Fruit fly (Drosophila melanogaster): ENCODE measurements around the gene msl-2.

Gene msl-2

DNA sequence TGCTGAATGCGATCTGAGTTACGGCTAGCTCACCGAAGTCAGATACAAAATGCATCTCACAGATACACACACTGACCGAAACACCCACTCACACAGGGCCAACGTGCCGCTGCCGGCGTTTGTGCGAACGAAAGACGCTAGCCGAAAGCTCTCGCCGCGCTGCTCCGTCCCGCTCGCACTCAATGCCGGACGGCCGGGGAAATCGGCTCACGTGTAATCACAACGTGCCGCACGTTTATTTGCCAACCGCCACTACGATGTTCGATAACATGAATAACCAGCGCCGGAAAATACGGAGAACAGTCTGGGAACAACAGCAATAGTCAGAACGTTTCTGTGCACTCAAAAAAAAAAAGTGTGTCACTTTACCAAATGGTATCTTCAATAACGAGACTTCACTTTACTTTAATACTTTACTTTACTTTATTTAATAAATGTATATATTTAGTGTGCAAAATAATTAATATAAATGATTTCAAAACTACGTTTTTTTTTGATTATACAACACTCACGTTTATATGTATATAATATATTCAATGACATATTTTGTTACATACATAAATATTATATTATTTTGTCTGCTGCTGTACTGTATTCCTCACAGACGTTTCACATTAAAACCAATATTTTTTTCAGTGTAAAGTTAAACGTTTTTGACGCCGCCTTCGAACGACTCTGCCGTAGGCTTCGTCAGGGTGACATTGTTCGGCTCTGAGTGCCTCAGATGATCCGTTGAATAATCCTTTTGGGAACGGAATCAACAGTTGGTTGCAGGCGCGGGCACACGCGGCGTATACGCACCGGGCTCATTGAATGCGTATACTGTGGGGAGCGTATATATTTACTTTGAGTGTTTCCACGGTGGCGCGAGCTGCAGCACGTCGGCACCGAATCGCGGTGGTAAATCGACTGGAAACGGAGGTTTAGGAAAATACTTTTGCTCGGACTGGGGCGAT is 41.6 kb upstream of the msl-2 start, which contains the start of gene tim:
Gene tim, minus strand, starts transcription at position 911 of the 956 bp plus-strand sequence.
- no peak for TF ChIP-seq eyg (GFP tag; optimal IDR thresholded peaks at IDR 0.05)
- TF ChIP-seq hkb (optimal IDR thresholded peaks at IDR 0.05), result no peak
- TF ChIP-seq hkb (GFP tag; IDR thresholded peaks at IDR 0.05), result peak; percentile 14; the same call in 1 of the 2 replicates
- peak; percentile 25; the same call in 1 of the 2 replicates for TF ChIP-seq CG13287 (GFP tag; IDR thresholded peaks at IDR 0.05; ENCODE audit: partially characterized antibody)
- TF ChIP-seq Deaf1 (tag; optimal IDR thresholded peaks at IDR 0.05), result peak; percentile 72
- no peak for TF ChIP-seq E2f2 (GFP tag; IDR thresholded peaks at IDR 0.05)
- TF ChIP-seq CG14710 (tag; optimal IDR thresholded peaks at IDR 0.05), result peak; percentile 39
- TF ChIP-seq CHES-1-like (GFP tag; optimal IDR thresholded peaks at IDR 0.05), result no peak
- TF ChIP-seq bsh (GFP tag; optimal IDR thresholded peaks at IDR 0.05), result peak in 1 of 2 experiments; percentile 50
- no peak for TF ChIP-seq CG1647 (GFP tag; optimal IDR thresholded peaks at IDR 0.05)
- TF ChIP-seq lmd (GFP tag; IDR thresholded peaks at IDR 0.05), result peak; percentile 43; the same call in 1 of the 2 replicates
- TF ChIP-seq PHDP (tag; optimal IDR thresholded peaks at IDR 0.05), result peak; percentile 66
- TF ChIP-seq CG13424 (tag; optimal IDR thresholded peaks at IDR 0.05), result peak; percentile 56
- TF ChIP-seq CG3407 (GFP tag; optimal IDR thresholded peaks at IDR 0.05), result peak; percentile 4
- TF ChIP-seq ewg (GFP tag; optimal IDR thresholded peaks at IDR 0.05), result peak; percentile 14
- 0 out of 2 replicates have a peak, but pooled peaks have one; percentile 16 for TF ChIP-seq Rfx (GFP tag; IDR thresholded peaks at IDR 0.05)
- TF ChIP-seq zf30C (GFP tag; optimal IDR thresholded peaks at IDR 0.05), result no peak
- TF ChIP-seq dysf (GFP tag; IDR thresholded peaks at IDR 0.05), result 0 out of 3 replicates have a peak, but pooled peaks have one; percentile 36
- 0 out of 2 replicates have a peak, but pooled peaks have one; percentile 24 for TF ChIP-seq CG42726 (GFP tag; IDR thresholded peaks at IDR 0.05; ENCODE audit: partially characterized antibody)
- TF ChIP-seq CG7745 (tag; optimal IDR thresholded peaks at IDR 0.05), result no peak
- peak; percentile 13 for TF ChIP-seq CG13775 (GFP tag; optimal IDR thresholded peaks at IDR 0.05)
- peak; percentile 66; the same call in 1 of the 2 replicates for TF ChIP-seq Adf1 (GFP tag; IDR thresholded peaks at IDR 0.05)
- TF ChIP-seq Sox102F (GFP tag; optimal IDR thresholded peaks at IDR 0.05), result peak; percentile 77
- TF ChIP-seq CG12391 (tag; optimal IDR thresholded peaks at IDR 0.05), result peak; percentile 63
- peak; percentile 20 for TF ChIP-seq Hr3 (GFP tag; optimal IDR thresholded peaks at IDR 0.05)
- peak; percentile 84 for TF ChIP-seq sens (GFP tag)
- TF ChIP-seq bbx (GFP tag; IDR thresholded peaks at IDR 0.05; ENCODE audit: partially characterized antibody), result peak; percentile 57
- TF ChIP-seq CG7556 (GFP tag; optimal IDR thresholded peaks at IDR 0.05), result peak; percentile 73
- peak; percentile 42 for TF ChIP-seq bcd (GFP tag; optimal IDR thresholded peaks at IDR 0.05)
- TF ChIP-seq caup (GFP tag; optimal IDR thresholded peaks at IDR 0.05; ENCODE audit: severe bottlenecking), result no peak
- peak; percentile 28 for TF ChIP-seq Nf-YB (GFP tag; optimal IDR thresholded peaks at IDR 0.05)
- TF ChIP-seq sr (GFP tag; IDR thresholded peaks at IDR 0.05), result peak; percentile 91
- no peak for TF ChIP-seq CG7928 (GFP tag; optimal IDR thresholded peaks at IDR 0.05)
- peak; percentile 46 for TF ChIP-seq ATbp (GFP tag; optimal IDR thresholded peaks at IDR 0.05)
- peak; percentile 16 for TF ChIP-seq CG10654 (GFP tag; optimal IDR thresholded peaks at IDR 0.05)
- TF ChIP-seq pros (GFP tag; optimal IDR thresholded peaks at IDR 0.05), result no peak
- TF ChIP-seq CG11456 (GFP tag; IDR thresholded peaks at IDR 0.05), result 0 out of 3 replicates have a peak, but pooled peaks have one; percentile 44
- TF ChIP-seq salm (tag; optimal IDR thresholded peaks at IDR 0.05), result peak; percentile 1
- TF ChIP-seq Opbp (GFP tag; IDR thresholded peaks at IDR 0.05; ENCODE audit: partially characterized antibody), result 0 out of 3 replicates have a peak, but pooled peaks have one; percentile 14
- TF ChIP-seq zen2 (GFP tag; IDR thresholded peaks at IDR 0.05; ENCODE audit: partially characterized antibody), result 0 out of 3 replicates have a peak, but pooled peaks have one; percentile 8
- peak; percentile 43 for TF ChIP-seq CG9727 (GFP tag; optimal IDR thresholded peaks at IDR 0.05)
- no peak for TF ChIP-seq Poxn (GFP tag; IDR thresholded peaks at IDR 0.05)
- peak; percentile 6 for TF ChIP-seq CG16815 (GFP tag; optimal IDR thresholded peaks at IDR 0.05)
- TF ChIP-seq hb (GFP tag; IDR thresholded peaks at IDR 0.05; ENCODE audit: partially characterized antibody), result no peak
- 0 out of 2 replicates have a peak, but pooled peaks have one; percentile 9 for TF ChIP-seq CG6689 (GFP tag; IDR thresholded peaks at IDR 0.05)
- TF ChIP-seq CG10979 (tag; optimal IDR thresholded peaks at IDR 0.05), result peak; percentile 50
